Worm (Caenorhabditis elegans): ENCODE measurements around the gene E04D5.4.
"Not testable (repeated sequence)": the region's sequence is repeated elsewhere in the genome, so short reads cannot be mapped to it uniquely, and the experiment has no call there.

Gene E04D5.4

ce11 chrII:10437840-10438239 lies 2.2 kb upstream of the E04D5.4 start:
- TF ChIP-seq nhr-76 (tag; optimal IDR thresholded peaks at IDR 0.05): no peak
- TF ChIP-seq elt-1 (tag; optimal IDR thresholded peaks at IDR 0.05; ENCODE audit: borderline replicate concordance, insufficient read depth): no peak
- no peak for TF ChIP-seq ceh-83 (GFP tag; optimal IDR thresholded peaks at IDR 0.05)
- TF ChIP-seq ceh-39 (tag; optimal IDR thresholded peaks at IDR 0.05): no peak
- TF ChIP-seq flh-1 (GFP tag; optimal IDR thresholded peaks at IDR 0.05): no peak
- TF ChIP-seq mep-1 (tag; optimal IDR thresholded peaks at IDR 0.05): no peak
- TF ChIP-seq nhr-12 (tag; optimal IDR thresholded peaks at IDR 0.05): no peak
- no peak for TF ChIP-seq snpc-4 (tag; optimal IDR thresholded peaks at IDR 0.05)
- TF ChIP-seq elt-3 (tag; optimal IDR thresholded peaks at IDR 0.05): no peak

DNA sequence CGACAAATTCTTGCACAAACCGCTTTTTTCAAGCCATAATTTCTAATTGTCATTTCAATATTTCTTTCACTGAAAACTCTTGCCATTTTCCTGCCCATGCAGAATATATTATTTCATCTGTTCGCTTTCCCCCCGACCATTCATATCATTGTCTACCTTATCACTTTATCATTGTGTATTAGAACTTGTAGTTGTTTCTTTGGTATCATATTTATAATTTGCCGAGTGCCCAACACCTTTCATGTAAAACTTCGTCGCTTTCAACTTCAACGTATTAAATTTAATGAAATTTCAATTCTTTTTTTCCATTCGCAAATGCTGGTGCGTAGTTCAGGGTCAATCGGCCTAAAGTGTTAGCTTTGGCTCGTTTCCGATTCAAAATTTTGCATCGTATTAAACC lies 2.8 kb downstream of the E04D5.4 start, which contains the start of gene ZK673.1:
ZK673.1 (plus strand) TSS at position 301 of the 400 bp plus-strand sequence.
- not testable (repeated sequence) for TF ChIP-seq mep-1 (tag; optimal IDR thresholded peaks at IDR 0.05); ceh-43 (GFP tag; optimal IDR thresholded peaks at IDR 0.05); bed-3 (GFP tag; optimal IDR thresholded peaks at IDR 0.05)

- TF ChIP-seq mls-2 (tag; optimal IDR thresholded peaks at IDR 0.05) (no peak), mab-5 (tag; optimal IDR thresholded peaks at IDR 0.05) (no peak), unc-120 (tag; optimal IDR thresholded peaks at IDR 0.05; ENCODE audit: poor library complexity, severe bottlenecking) (no peak), ztf-11 (tag; optimal IDR thresholded peaks at IDR 0.05) (no peak), sptf-1 (tag; optimal IDR thresholded peaks at IDR 0.05) (no peak), unc-62 (GFP tag; optimal IDR thresholded peaks at IDR 0.05) (no peak), ceh-39 (tag; optimal IDR thresholded peaks at IDR 0.05) (no peak), zip-8 (tag; optimal IDR thresholded peaks at IDR 0.05) (no peak), ces-1 (GFP tag; optimal IDR thresholded peaks at IDR 0.05) (no peak), ham-2 (GFP tag; optimal IDR thresholded peaks at IDR 0.05) (no peak), ceh-43 (GFP tag; optimal IDR thresholded peaks at IDR 0.05) (no peak), elt-1 (tag; optimal IDR thresholded peaks at IDR 0.05; ENCODE audit: borderline replicate concordance, insufficient read depth) (no peak), M03D4.4 (tag; optimal IDR thresholded peaks at IDR 0.05) (no peak), nhr-237 (tag; optimal IDR thresholded peaks at IDR 0.05) (no peak)
Measured at ce11 chrII:10443898-10444297, 3.8 kb downstream of the E04D5.4 start.

ce11 chrII:10444971-10445707 lies 5.1 kb downstream of the E04D5.4 start:
- TF ChIP-seq lsy-2 (tag; optimal IDR thresholded peaks at IDR 0.05) (peak; percentile 77), blmp-1 (tag; optimal IDR thresholded peaks at IDR 0.05) (no peak)

- TF ChIP-seq mep-1 (tag; optimal IDR thresholded peaks at IDR 0.05) (no peak), ceh-43 (GFP tag; optimal IDR thresholded peaks at IDR 0.05) (no peak), lin-13 (tag; optimal IDR thresholded peaks at IDR 0.05) (no peak), M03D4.4 (tag; optimal IDR thresholded peaks at IDR 0.05) (no peak), bed-3 (GFP tag; optimal IDR thresholded peaks at IDR 0.05) (no peak), lsy-2 (tag; optimal IDR thresholded peaks at IDR 0.05) (no peak), tbx-8 (GFP tag; optimal IDR thresholded peaks at IDR 0.05) (no peak), unc-120 (tag; optimal IDR thresholded peaks at IDR 0.05; ENCODE audit: poor library complexity, severe bottlenecking) (no peak), nhr-76 (tag; optimal IDR thresholded peaks at IDR 0.05) (no peak), ceh-39 (tag; optimal IDR thresholded peaks at IDR 0.05) (no peak), lin-32 (GFP tag; optimal IDR thresholded peaks at IDR 0.05) (no peak), flh-1 (GFP tag; optimal IDR thresholded peaks at IDR 0.05) (no peak), zip-8 (tag; optimal IDR thresholded peaks at IDR 0.05) (no peak), nhr-28 (tag; optimal IDR thresholded peaks at IDR 0.05) (no peak), elt-3 (tag; optimal IDR thresholded peaks at IDR 0.05) (no peak), elt-1 (tag; optimal IDR thresholded peaks at IDR 0.05; ENCODE audit: borderline replicate concordance, insufficient read depth) (no peak), snpc-4 (tag; optimal IDR thresholded peaks at IDR 0.05) (no peak), ham-2 (GFP tag; optimal IDR thresholded peaks at IDR 0.05) (no peak)
Measured at ce11 chrII:10445738-10446137, 5.7 kb downstream of the E04D5.4 start.

DNA sequence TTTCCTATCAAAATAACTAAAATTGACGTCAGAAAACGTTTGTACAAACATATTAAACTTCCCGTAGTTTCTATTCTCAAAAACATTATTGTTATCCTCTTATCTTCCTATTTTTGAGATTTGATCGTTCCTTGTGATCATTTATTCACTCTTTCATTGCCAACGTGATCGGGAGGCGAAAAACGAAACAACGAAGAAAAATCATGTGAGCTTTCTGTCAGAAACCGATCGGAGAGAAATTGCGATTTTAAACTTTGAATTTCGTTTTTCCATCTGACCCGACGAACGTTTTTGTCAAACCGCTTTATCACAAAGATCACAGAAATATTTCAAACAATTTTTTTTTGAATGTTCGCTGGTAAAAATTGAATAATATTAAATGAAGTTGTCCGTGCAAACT lies 6.2 kb downstream of the E04D5.4 start:
- TF ChIP-seq bed-3 (GFP tag; optimal IDR thresholded peaks at IDR 0.05) (no peak), nhr-2 (tag; optimal IDR thresholded peaks at IDR 0.05) (no peak), lsy-2 (tag; optimal IDR thresholded peaks at IDR 0.05) (no peak), hlh-1 (tag; optimal IDR thresholded peaks at IDR 0.05) (no peak), elt-1 (tag; optimal IDR thresholded peaks at IDR 0.05; ENCODE audit: borderline replicate concordance, insufficient read depth) (no peak), ztf-11 (tag; optimal IDR thresholded peaks at IDR 0.05) (no peak), ces-1 (GFP tag; optimal IDR thresholded peaks at IDR 0.05) (no peak), unc-62 (GFP tag; optimal IDR thresholded peaks at IDR 0.05) (no peak), M03D4.4 (tag; optimal IDR thresholded peaks at IDR 0.05) (no peak), mls-2 (tag; optimal IDR thresholded peaks at IDR 0.05) (no peak), zip-8 (tag; optimal IDR thresholded peaks at IDR 0.05) (no peak), ham-2 (GFP tag; optimal IDR thresholded peaks at IDR 0.05) (no peak), flh-1 (GFP tag; optimal IDR thresholded peaks at IDR 0.05) (no peak), ceh-43 (GFP tag; optimal IDR thresholded peaks at IDR 0.05) (no peak), unc-39 (tag; optimal IDR thresholded peaks at IDR 0.05) (no peak), ceh-39 (tag; optimal IDR thresholded peaks at IDR 0.05) (no peak), nhr-28 (tag; optimal IDR thresholded peaks at IDR 0.05) (no peak), drap-1 (GFP tag; optimal IDR thresholded peaks at IDR 0.05) (no peak), blmp-1 (tag; optimal IDR thresholded peaks at IDR 0.05) (no peak), sem-2 (GFP tag; optimal IDR thresholded peaks at IDR 0.05) (no peak)
